Fruit fly (Drosophila melanogaster) whole organism, embryonic: ENCODE measurements around the gene CG43090.

Experiments used
- Antp ChIP-seq: fragments of 200-800 bp; sonication (Bioruptor generic); optimal IDR thresholded peaks from 3 replicates; lab custom pipeline; 2016; ENCODE audit warnings: missing biosample characterization, missing genetic modification characterization
- CG10274 ChIP-seq: fragments of 200-800 bp; sonication (Bioruptor generic); optimal IDR thresholded peaks from 3 replicates; lab custom pipeline; 2017; ENCODE audit warnings: missing biosample characterization, mild to moderate bottlenecking, missing genetic modification characterization
- CG11093 ChIP-seq: fragments of 200-800 bp; sonication (Bioruptor generic); IDR thresholded peaks from 3 replicates; pipeline ENCODE4 v1.3.6; 2022; ENCODE audit warnings: missing biosample characterization, missing genetic modification characterization
- CG11398 ChIP-seq: fragments of 200-800 bp; sonication (Bioruptor generic); optimal IDR thresholded peaks from 2 replicates; lab custom pipeline; 2016; ENCODE audit warnings: missing biosample characterization, missing genetic modification characterization
- CG11504 ChIP-seq: fragments of 200-800 bp; sonication (Bioruptor generic); optimal IDR thresholded peaks from 3 replicates; lab custom pipeline; 2019; ENCODE audit warnings: missing biosample characterization, mild to moderate bottlenecking, missing genetic modification characterization, moderate library complexity
- CG12942 ChIP-seq: fragments of 200-800 bp; sonication (Bioruptor generic); optimal IDR thresholded peaks from 3 replicates; lab custom pipeline; 2016; ENCODE audit warnings: missing biosample characterization, missing genetic modification characterization
- CG15269 ChIP-seq: fragments of 200-800 bp; sonication (Bioruptor generic); optimal IDR thresholded peaks from 2 replicates; lab custom pipeline; 2018; ENCODE audit warnings: missing biosample characterization, mild to moderate bottlenecking, missing genetic modification characterization, moderate library complexity
- CG16815 ChIP-seq: fragments of 200-800 bp; sonication (Bioruptor generic); optimal IDR thresholded peaks from 3 replicates; lab custom pipeline; 2017; ENCODE audit warnings: missing biosample characterization, mild to moderate bottlenecking, missing genetic modification characterization
- CG17361 ChIP-seq: fragments of 200-800 bp; sonication (Bioruptor generic); IDR thresholded peaks from 3 replicates; pipeline ENCODE4 v1.3.6; 2022; ENCODE audit warnings: missing biosample characterization, missing genetic modification characterization
- CG17829 ChIP-seq: fragments of 200-800 bp; optimal IDR thresholded peaks from 2 replicates; lab custom pipeline; 2019; ENCODE audit warnings: missing biosample characterization, mild to moderate bottlenecking, missing genetic modification characterization, moderate library complexity
- CG2875 ChIP-seq: fragments of 200-800 bp; sonication (Bioruptor generic); optimal IDR thresholded peaks from 2 replicates; lab custom pipeline; 2017; ENCODE audit warnings: missing biosample characterization, mild to moderate bottlenecking, missing genetic modification characterization, missing genetic modification reagents
- CG30431 ChIP-seq: fragments of 200-800 bp; sonication (Bioruptor generic); optimal IDR thresholded peaks from 2 replicates; lab custom pipeline; 2017; ENCODE audit warnings: missing biosample characterization, missing genetic modification characterization
- CG32532 ChIP-seq: fragments of 200-800 bp; sonication (Bioruptor generic); IDR thresholded peaks from 2 replicates; pipeline ENCODE4 v1.3.6; 2022; ENCODE audit warnings: missing biosample characterization, missing genetic modification characterization
- CG3281 ChIP-seq: fragments of 200-800 bp; sonication (Bioruptor generic); optimal IDR thresholded peaks from 3 replicates; lab custom pipeline; 2017; ENCODE audit warnings: missing biosample characterization, mild to moderate bottlenecking, missing genetic modification characterization
- CG5953 ChIP-seq: fragments of 200-800 bp; sonication (Bioruptor generic); IDR thresholded peaks from 2 replicates; pipeline ENCODE4 v1.3.6; 2022; ENCODE audit warnings: missing biosample characterization, missing genetic modification characterization
- CG6689 ChIP-seq: fragments of 200-800 bp; sonication (Bioruptor generic); IDR thresholded peaks from 2 replicates; pipeline ENCODE4 v1.3.6; 2022; ENCODE audit warnings: missing biosample characterization, missing genetic modification characterization
- CG8359 ChIP-seq: fragments of 200-800 bp; sonication (Bioruptor generic); optimal IDR thresholded peaks from 2 replicates; lab custom pipeline; 2017; ENCODE audit warnings: missing biosample characterization, mild to moderate bottlenecking, missing genetic modification characterization, borderline replicate concordance
- CG8924 ChIP-seq: fragments of 200-800 bp; optimal IDR thresholded peaks from 3 replicates; lab custom pipeline; 2019; ENCODE audit warnings: missing biosample characterization, mild to moderate bottlenecking, missing genetic modification characterization, moderate library complexity
- CkIIα-i1 ChIP-seq: fragments of 200-800 bp; sonication (Bioruptor generic); IDR thresholded peaks from 2 replicates; pipeline ENCODE4 v1.3.6; 2022; ENCODE audit warnings: missing biosample characterization, missing genetic modification characterization
- Dad ChIP-seq: fragments of 200-800 bp; sonication (Bioruptor generic); optimal IDR thresholded peaks from 3 replicates; lab custom pipeline; 2016; ENCODE audit warnings: missing biosample characterization, missing genetic modification characterization
- Dip2 ChIP-seq: fragments of 200-800 bp; sonication (Bioruptor generic); IDR thresholded peaks from 2 replicates; pipeline ENCODE4 v1.3.6; 2022; ENCODE audit warnings: missing biosample characterization, missing genetic modification characterization
- Ets97D ChIP-seq: fragments of 200-800 bp; sonication (Bioruptor generic); optimal IDR thresholded peaks from 3 replicates; lab custom pipeline; 2016; ENCODE audit warnings: missing biosample characterization, missing genetic modification characterization
- Fer2 ChIP-seq: fragments of 200-800 bp; sonication (Bioruptor generic); optimal IDR thresholded peaks from 2 replicates; lab custom pipeline; 2018; ENCODE audit warnings: missing biosample characterization, mild to moderate bottlenecking, missing genetic modification characterization, moderate library complexity
- Hey ChIP-seq: fragments of 200-800 bp; sonication (Bioruptor generic); optimal IDR thresholded peaks from 3 replicates; lab custom pipeline; 2018; ENCODE audit warnings: missing biosample characterization, mild to moderate bottlenecking, missing genetic modification characterization
- Hr39 ChIP-seq: fragments of >200 bp; optimal IDR thresholded peaks from 2 replicates; lab custom pipeline; 2017
- Kr ChIP-seq: fragments of 200-800 bp; sonication (Bioruptor generic); optimal IDR thresholded peaks from 2 replicates; lab custom pipeline; 2017; ENCODE audit warnings: missing biosample characterization, mild to moderate bottlenecking, missing genetic modification characterization
- NfI ChIP-seq: fragments of 200-800 bp; sonication (Bioruptor generic); optimal IDR thresholded peaks from 3 replicates; lab custom pipeline; 2018; ENCODE audit warnings: missing biosample characterization, mild to moderate bottlenecking, missing genetic modification characterization, moderate library complexity
- Sin3A ChIP-seq: fragments of >200 bp; optimal IDR thresholded peaks from 2 replicates; lab custom pipeline; 2018
- bab2 ChIP-seq: fragments of 200-800 bp; sonication (Bioruptor generic); optimal IDR thresholded peaks from 2 replicates; lab custom pipeline; 2016; ENCODE audit warnings: missing biosample characterization, missing genetic modification characterization
- crc ChIP-seq: fragments of 200-800 bp; sonication (Bioruptor generic); optimal IDR thresholded peaks from 2 replicates; lab custom pipeline; 2016; ENCODE audit warnings: missing biosample characterization, missing genetic modification characterization
- disco-r ChIP-seq: fragments of 200-800 bp; sonication (Bioruptor generic); optimal IDR thresholded peaks from 2 replicates; lab custom pipeline; 2016; ENCODE audit warnings: missing biosample characterization, missing genetic modification characterization
- fd102C ChIP-seq: fragments of 200-800 bp; sonication (Bioruptor generic); optimal IDR thresholded peaks from 2 replicates; lab custom pipeline; 2018; ENCODE audit warnings: missing biosample characterization, mild to moderate bottlenecking, missing genetic modification characterization, moderate library complexity
- gsb ChIP-seq: fragments of 200-800 bp; sonication (Bioruptor generic); IDR thresholded peaks from 2 replicates; pipeline ENCODE4 v1.3.6; 2022; ENCODE audit warnings: missing biosample characterization, missing genetic modification characterization
- hb ChIP-seq: fragments of 200-800 bp; sonication (Bioruptor generic); IDR thresholded peaks from 3 replicates; pipeline ENCODE4 v1.3.6; 2022; ENCODE audit warnings: missing biosample characterization, missing genetic modification characterization; ENCODE audit not compliant: partially characterized antibody
- hth ChIP-seq: fragments of >200 bp; optimal IDR thresholded peaks from 2 replicates; lab custom pipeline; 2017; ENCODE audit warnings: inconsistent platforms
- jumu ChIP-seq: fragments of 200-800 bp; sonication (Bioruptor generic); optimal IDR thresholded peaks from 3 replicates; lab custom pipeline; 2016; ENCODE audit warnings: missing biosample characterization, missing genetic modification characterization
- maf-S ChIP-seq: fragments of 200-800 bp; sonication (Bioruptor generic); optimal IDR thresholded peaks from 2 replicates; lab custom pipeline; 2016; ENCODE audit warnings: missing biosample characterization, missing genetic modification characterization
- row ChIP-seq: fragments of 200-800 bp; sonication (Bioruptor generic); IDR thresholded peaks from 3 replicates; pipeline ENCODE4 v1.3.6; 2022; ENCODE audit warnings: missing biosample characterization, missing genetic modification characterization
- sc ChIP-seq, 3 experiments: fragments of >200 bp in 2 of 3; fragments of 200-800 bp in 1 of 3; sonication (Bioruptor generic) in 1 of 3; optimal IDR thresholded peaks; 2 replicates in 2 of 3; 3 replicates in 1 of 3; lab custom pipeline; 2017; ENCODE audit warnings: mild to moderate bottlenecking in 1 of 3, missing biosample characterization in 1 of 3, missing genetic modification characterization in 1 of 3, missing genetic modification reagents in 1 of 3
- sens-2 ChIP-seq: fragments of 200-800 bp; sonication (Bioruptor generic); IDR thresholded peaks from 2 replicates; pipeline ENCODE4 v1.3.6; 2022; ENCODE audit warnings: missing biosample characterization, missing genetic modification characterization
- shn ChIP-seq: fragments of 200-800 bp; sonication (Bioruptor generic); optimal IDR thresholded peaks from 3 replicates; lab custom pipeline; 2016; ENCODE audit warnings: missing biosample characterization, missing genetic modification characterization
- sim ChIP-seq: fragments of 200-800 bp; sonication (Bioruptor generic); IDR thresholded peaks from 2 replicates; pipeline ENCODE4 v1.3.6; 2022; ENCODE audit warnings: missing biosample characterization, missing genetic modification characterization
- so ChIP-seq: fragments of 200-800 bp; sonication (Bioruptor generic); IDR thresholded peaks from 3 replicates; pipeline ENCODE4 v1.3.6; 2022; ENCODE audit warnings: missing biosample characterization, missing genetic modification characterization
- stc ChIP-seq: fragments of 200-800 bp; sonication (Bioruptor generic); IDR thresholded peaks from 2 replicates; pipeline ENCODE4 v1.3.6; 2022; ENCODE audit warnings: missing biosample characterization, missing genetic modification characterization
- tap ChIP-seq: fragments of 200-800 bp; optimal IDR thresholded peaks from 3 replicates; lab custom pipeline; 2019; ENCODE audit warnings: missing biosample characterization, mild to moderate bottlenecking, missing genetic modification characterization, moderate library complexity
- tna ChIP-seq: fragments of 200-800 bp; sonication (Bioruptor generic); IDR thresholded peaks from 2 replicates; pipeline ENCODE4 v1.3.6; 2022; ENCODE audit warnings: missing biosample characterization, missing genetic modification characterization; ENCODE audit not compliant: partially characterized antibody
- trh ChIP-seq: fragments of 200-800 bp; sonication (Bioruptor generic); optimal IDR thresholded peaks from 2 replicates; lab custom pipeline; 2016; ENCODE audit warnings: missing biosample characterization, missing genetic modification characterization
- wdn ChIP-seq: fragments of 200-800 bp; sonication (Bioruptor generic); IDR thresholded peaks from 2 replicates; pipeline ENCODE4 v1.3.6; 2022; ENCODE audit warnings: missing biosample characterization, missing genetic modification characterization
- zfh2 ChIP-seq: fragments of 200-800 bp; sonication (Bioruptor generic); optimal IDR thresholded peaks from 2 replicates; lab custom pipeline; 2016; ENCODE audit warnings: missing biosample characterization, missing genetic modification characterization

CG43090 gene

DNA sequence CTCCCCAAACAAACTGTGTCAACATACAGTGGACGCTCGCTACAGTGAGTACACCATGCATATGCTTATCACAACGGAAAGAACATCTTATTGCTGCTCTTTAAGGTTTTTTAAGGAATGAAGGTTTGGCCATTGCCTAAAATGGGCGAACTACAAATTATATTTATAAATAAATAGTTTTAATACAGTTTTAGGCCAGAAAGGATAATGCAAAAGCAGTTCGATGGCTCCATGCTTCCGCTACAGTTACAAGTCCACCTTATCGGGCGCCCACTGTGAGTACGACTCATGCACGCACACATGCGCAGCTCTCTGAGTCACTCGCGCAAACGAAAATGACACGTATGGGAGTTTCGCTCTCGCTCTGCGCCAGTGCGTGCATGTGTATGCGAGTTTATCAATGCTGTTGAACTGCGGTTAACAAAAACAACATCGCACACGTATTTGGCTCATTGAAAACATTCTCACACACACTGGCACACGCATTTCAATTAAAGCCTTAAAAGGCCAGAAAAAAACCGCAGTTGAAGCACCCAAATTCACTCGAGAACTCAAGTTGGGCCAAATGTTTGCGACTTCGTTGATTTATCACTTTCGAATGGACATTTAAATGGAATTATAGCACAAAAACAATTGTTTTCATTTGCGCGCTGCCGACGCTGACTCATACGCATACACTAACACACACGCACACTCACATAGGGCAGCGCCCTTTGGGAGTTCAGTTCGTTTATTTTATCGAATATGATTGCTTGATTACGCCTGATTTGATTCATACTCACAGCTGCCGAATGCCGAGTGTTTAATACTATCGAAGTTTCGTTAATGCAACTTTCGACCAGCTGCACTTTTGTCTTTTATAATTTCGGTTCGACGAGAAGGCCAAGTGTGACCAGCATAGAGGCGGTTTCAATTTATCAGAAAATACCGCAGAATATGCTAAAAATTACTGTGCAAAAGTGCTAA, 24.8 kb upstream of the CG43090 start, which contains the start of gene sqh (continued):
- peak; percentile 83 for TF ChIP-seq CG3281 (GFP tag; lab: Kevin White, UChicago)
- peak; percentile 91 for TF ChIP-seq CG8924 (tag; lab: Kevin White, UChicago)
- peak; percentile 89 for TF ChIP-seq CG16815 (GFP tag; lab: Kevin White, UChicago)
- TF ChIP-seq CG8359 (GFP tag; lab: Kevin White, UChicago), result peak; percentile 79
- peak; percentile 43 for TF ChIP-seq Antp (GFP tag; lab: Kevin White, UChicago)
- peak; percentile 90 for TF ChIP-seq CG11093 (GFP tag; lab: Robert Waterston, UW)
- peak; percentile 93 for TF ChIP-seq CG15269
- TF ChIP-seq sc (optimal IDR thresholded peaks at IDR 0.05; lab: Kevin White, UChicago), result no peak
- TF ChIP-seq sc (GFP tag; optimal IDR thresholded peaks at IDR 0.05; lab: Kevin White, UChicago), result peak; percentile 72
- no peak for TF ChIP-seq CG11398 (GFP tag; lab: Kevin White, UChicago)
- peak; percentile 99 for TF ChIP-seq row (GFP tag; lab: Robert Waterston, UW)
- peak; percentile 87; the same call in 1 of the 3 replicates for TF ChIP-seq so (GFP tag; lab: Robert Waterston, UW)
- peak; percentile 81 for TF ChIP-seq CG2875 (GFP tag; lab: Kevin White, UChicago)
- TF ChIP-seq CG10274, result peak; percentile 69
- peak; percentile 78 for TF ChIP-seq CG12942 (GFP tag; lab: Kevin White, UChicago)
- peak; percentile 77 for TF ChIP-seq tap (tag; lab: Kevin White, UChicago)
- peak; percentile 79 for TF ChIP-seq gsb (GFP tag; lab: Robert Waterston, UW)
- TF ChIP-seq CG30431 (GFP tag; lab: Kevin White, UChicago), result peak; percentile 82
- no peak for TF ChIP-seq tna (GFP tag; lab: Robert Waterston, UW)
- peak; percentile 49 for TF ChIP-seq zfh2 (GFP tag; lab: Kevin White, UChicago)
- TF ChIP-seq wdn (GFP tag; lab: Robert Waterston, UW), result peak; percentile 85
- no peak for TF ChIP-seq Sin3A
- peak; percentile 83 for TF ChIP-seq CG17829 (tag; lab: Kevin White, UChicago)
- no peak for TF ChIP-seq Hey (tag; lab: Kevin White, UChicago)
- TF ChIP-seq trh (GFP tag; lab: Kevin White, UChicago), result peak; percentile 24
- TF ChIP-seq CG32532 (GFP tag; lab: Robert Waterston, UW), result peak; percentile 92
- peak; percentile 89 for TF ChIP-seq NfI (GFP tag; lab: Kevin White, UChicago)
- no peak for TF ChIP-seq Kr (GFP tag; lab: Kevin White, UChicago)
- TF ChIP-seq Dip2 (GFP tag; lab: Robert Waterston, UW), result peak; percentile 48; the same call in 1 of the 2 replicates
- TF ChIP-seq disco-r, result peak; percentile 46
- TF ChIP-seq sim (GFP tag; lab: Robert Waterston, UW), result 0 out of 2 replicates have a peak, but pooled peaks have one; percentile 37
- peak; percentile 88 for TF ChIP-seq CG17361 (GFP tag; lab: Robert Waterston, UW)
- TF ChIP-seq Ets97D (GFP tag; lab: Kevin White, UChicago), result no peak
- no peak for TF ChIP-seq CkIIα-i1 (GFP tag; lab: Robert Waterston, UW)
- TF ChIP-seq Hr39, result no peak
- no peak for TF ChIP-seq hb (GFP tag; lab: Robert Waterston, UW)
- TF ChIP-seq fd102C (GFP tag; lab: Kevin White, UChicago), result no peak
- no peak for TF ChIP-seq crc (GFP tag; lab: Kevin White, UChicago)
- peak; percentile 36 for TF ChIP-seq shn (GFP tag; lab: Kevin White, UChicago)
- peak; percentile 95 for TF ChIP-seq CG6689 (GFP tag; lab: Robert Waterston, UW)
- peak; percentile 23 for TF ChIP-seq bab2 (GFP tag; lab: Kevin White, UChicago)
- no peak for TF ChIP-seq hth (lab: Kevin White, UChicago)
- peak; percentile 77 for TF ChIP-seq CG5953
- TF ChIP-seq CG11504 (tag; lab: Kevin White, UChicago), result peak; percentile 90
- no peak for TF ChIP-seq Dad (GFP tag; lab: Kevin White, UChicago)
- TF ChIP-seq Fer2 (tag; lab: Kevin White, UChicago), result peak; percentile 78
- peak; percentile 90 for TF ChIP-seq stc
- TF ChIP-seq jumu (GFP tag; lab: Kevin White, UChicago), result no peak
- peak; percentile 70 for TF ChIP-seq sens-2 (GFP tag; lab: Robert Waterston, UW)
- TF ChIP-seq maf-S (GFP tag; lab: Kevin White, UChicago), result no peak
